Fruit fly (Drosophila melanogaster): ENCODE data around the gene CG32147.

dm6 chr3L:15143108-15143507, 751 bp downstream of the CG32147 start:
- TF ChIP-seq psq (optimal IDR thresholded peaks at IDR 0.05) (no peak), pan (optimal IDR thresholded peaks at IDR 0.05) (no peak), usp (GFP tag; optimal IDR thresholded peaks at IDR 0.05) (no peak), CG8478 (optimal IDR thresholded peaks at IDR 0.05) (no peak), Dll (optimal IDR thresholded peaks at IDR 0.05) (no peak)

Data from whole organism.